Fruit fly (Drosophila melanogaster) Kc167 (cell line): ENCODE results near the gene Nckx30C.

Source experiments
- Myc ChIP-seq: fragments of >200 bp; optimal IDR thresholded peaks from 2 replicates; lab custom pipeline; 2017; ENCODE audit warnings: missing external identifiers
- Sin3A ChIP-seq: fragments of >200 bp; optimal IDR thresholded peaks from 2 replicates; lab custom pipeline; 2018; ENCODE audit warnings: missing external identifiers
- h ChIP-seq: fragments of >200 bp; optimal IDR thresholded peaks from 3 replicates; lab custom pipeline; 2018; ENCODE audit warnings: missing external identifiers
- insv ChIP-seq: fragments of >200 bp; optimal IDR thresholded peaks from 3 replicates; lab custom pipeline; 2018; ENCODE audit warnings: missing external identifiers
- psq ChIP-seq: fragments of >200 bp; optimal IDR thresholded peaks from 2 replicates; lab custom pipeline; 2017; ENCODE audit warnings: missing external identifiers
- ttk ChIP-seq: sonication (Bioruptor generic); optimal IDR thresholded peaks from 2 replicates; lab custom pipeline; 2017; ENCODE audit warnings: missing external identifiers

The Nckx30C gene

DNA sequence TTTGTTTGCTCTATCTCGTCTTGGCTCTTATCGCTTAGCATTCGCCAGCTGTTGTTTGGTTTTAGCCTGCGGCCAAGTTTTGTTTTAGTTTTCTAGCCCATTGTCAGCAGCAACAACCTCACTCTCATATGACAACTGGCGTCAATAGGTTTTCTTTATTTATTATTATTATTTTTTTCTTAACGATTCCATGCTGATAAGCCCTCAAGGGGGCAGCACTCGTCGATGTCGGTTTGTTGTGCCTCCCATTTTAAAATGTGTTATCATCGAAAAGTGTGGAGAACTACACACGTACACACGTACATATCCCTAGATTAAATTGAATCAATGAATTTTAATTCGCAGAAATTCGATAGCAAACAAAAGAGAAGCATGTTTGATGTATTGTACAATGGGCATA is 55.1 kb downstream of the Nckx30C start:
- no peak for TF ChIP-seq ttk (lab: Kevin White, UChicago)
- TF ChIP-seq Myc (lab: Kevin White, UChicago): no peak
- TF ChIP-seq psq (lab: Kevin White, UChicago): no peak
- no peak for TF ChIP-seq h
- no peak for TF ChIP-seq insv (lab: Kevin White, UChicago)
- no peak for TF ChIP-seq Sin3A (lab: Kevin White, UChicago)

DNA sequence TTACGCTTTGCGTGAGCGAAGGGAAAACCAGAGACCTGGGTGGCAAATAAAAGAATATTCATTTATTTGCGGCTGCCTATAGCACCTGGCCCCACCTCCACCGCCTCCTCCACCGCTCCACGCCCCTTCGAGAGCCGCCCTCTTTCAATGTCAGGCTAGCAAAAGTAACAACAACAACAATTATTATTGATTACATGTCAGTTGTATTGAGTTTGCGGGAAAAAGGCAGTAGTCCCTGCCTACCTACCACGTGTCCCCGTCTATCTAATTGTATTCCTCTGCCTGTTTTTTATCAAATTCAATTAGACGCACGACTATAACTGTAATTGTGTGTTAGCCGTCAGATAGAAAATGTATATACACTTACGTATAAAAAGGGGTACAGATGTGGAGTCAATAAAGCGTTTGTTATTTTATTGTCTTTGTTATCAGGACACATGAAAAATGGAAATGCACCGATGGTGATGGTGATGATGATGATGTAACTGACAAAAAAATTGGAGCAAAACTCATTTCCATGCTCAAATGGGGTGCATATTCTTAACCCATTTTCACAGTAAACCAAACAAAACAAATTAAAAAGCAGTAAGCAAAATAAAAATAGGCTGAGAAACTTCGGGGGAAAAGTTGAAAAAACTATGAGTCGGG is 55.6 kb downstream of the Nckx30C start:
- TF ChIP-seq psq (lab: Kevin White, UChicago) (no peak), Myc (lab: Kevin White, UChicago) (no peak), insv (lab: Kevin White, UChicago) (no peak), Sin3A (lab: Kevin White, UChicago) (no peak), ttk (lab: Kevin White, UChicago) (no peak), h (no peak)

DNA sequence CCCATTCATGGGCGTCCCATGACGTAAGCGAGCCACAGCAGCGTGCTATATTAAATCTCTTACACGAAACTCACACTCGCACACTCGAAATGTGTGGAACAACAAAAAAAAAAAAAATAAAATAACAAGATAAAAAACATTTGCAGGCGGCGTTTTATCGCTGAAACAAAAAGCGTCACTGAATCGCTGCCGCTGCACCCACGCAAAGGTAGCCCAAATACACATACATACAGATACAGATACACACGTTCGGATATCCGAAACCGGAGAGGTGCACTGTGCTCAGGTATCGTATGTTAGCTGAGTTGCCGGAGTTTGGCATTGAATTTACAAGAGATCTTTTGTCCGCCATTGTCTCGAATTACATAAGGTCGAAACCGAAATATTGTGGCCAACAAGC is 60.3 kb downstream of the Nckx30C start:
- TF ChIP-seq h (no peak), Myc (lab: Kevin White, UChicago) (no peak), insv (lab: Kevin White, UChicago) (no peak), ttk (lab: Kevin White, UChicago) (no peak), psq (lab: Kevin White, UChicago) (no peak), Sin3A (lab: Kevin White, UChicago) (no peak)

DNA sequence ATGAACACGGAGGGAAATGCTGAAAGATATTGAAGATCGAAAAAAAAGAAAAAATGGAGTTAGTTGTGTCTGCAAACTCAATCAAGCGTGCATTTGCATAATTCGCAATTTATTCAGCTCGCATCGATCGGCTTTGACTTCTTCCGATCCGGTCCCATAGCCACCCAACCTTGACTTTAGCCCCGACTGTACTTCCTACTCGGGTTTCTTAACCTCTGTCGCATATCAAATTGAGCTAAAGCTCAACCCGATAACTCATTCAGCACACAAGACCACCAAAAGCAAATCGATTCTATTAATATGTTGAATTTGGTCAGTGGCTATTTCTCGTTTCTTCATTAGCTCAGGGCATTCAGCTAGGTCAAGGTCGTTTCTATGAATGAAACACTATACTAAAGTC is 61.1 kb downstream of the Nckx30C start:
- TF ChIP-seq Myc (lab: Kevin White, UChicago) (no peak), Sin3A (lab: Kevin White, UChicago) (no peak), insv (lab: Kevin White, UChicago) (no peak), h (no peak), ttk (lab: Kevin White, UChicago) (no peak), psq (lab: Kevin White, UChicago) (no peak)

dm6 chr2L:9684108-9684507 is 62.2 kb downstream of the Nckx30C start:
- TF ChIP-seq h: no peak
- TF ChIP-seq Sin3A (lab: Kevin White, UChicago): no peak
- no peak for TF ChIP-seq psq (lab: Kevin White, UChicago)
- TF ChIP-seq insv (lab: Kevin White, UChicago): no peak
- no peak for TF ChIP-seq ttk (lab: Kevin White, UChicago)
- TF ChIP-seq Myc (lab: Kevin White, UChicago): no peak

DNA sequence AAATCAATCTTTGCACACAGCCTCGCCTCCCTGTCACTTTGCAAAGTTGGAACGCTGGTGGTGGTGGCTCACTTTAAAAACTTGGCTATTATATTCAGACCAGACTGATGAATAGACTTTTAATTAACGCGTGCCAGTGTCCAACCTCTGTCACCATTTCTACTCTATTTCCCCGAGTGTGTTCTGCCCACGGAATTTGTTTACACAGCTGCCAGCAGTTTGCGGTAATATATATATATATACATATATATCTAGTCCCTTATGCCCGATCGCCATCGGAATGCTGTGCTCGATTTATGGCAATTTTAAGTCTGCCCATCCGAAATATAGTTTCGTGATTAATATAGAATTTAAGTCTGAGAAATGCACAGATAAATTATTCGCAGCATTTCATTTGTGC is 66.5 kb downstream of the Nckx30C start:
- TF ChIP-seq Myc (lab: Kevin White, UChicago) (no peak), ttk (lab: Kevin White, UChicago) (no peak), h (no peak), psq (lab: Kevin White, UChicago) (no peak), Sin3A (lab: Kevin White, UChicago) (no peak), insv (lab: Kevin White, UChicago) (no peak)

- TF ChIP-seq insv (lab: Kevin White, UChicago): no peak
- TF ChIP-seq Sin3A (lab: Kevin White, UChicago): no peak
- TF ChIP-seq h: no peak
- TF ChIP-seq Myc (lab: Kevin White, UChicago): no peak
- TF ChIP-seq psq (lab: Kevin White, UChicago): no peak
- no peak for TF ChIP-seq ttk (lab: Kevin White, UChicago)
Measured at dm6 chr2L:9677101-9677500, 69.2 kb downstream of the Nckx30C start.

- TF ChIP-seq insv (lab: Kevin White, UChicago) (no peak), Sin3A (lab: Kevin White, UChicago) (no peak), psq (lab: Kevin White, UChicago) (no peak), Myc (lab: Kevin White, UChicago) (no peak), ttk (lab: Kevin White, UChicago) (no peak), h (no peak)
Measured at dm6 chr2L:9673235-9673634, 73.1 kb downstream of the Nckx30C start.

DNA sequence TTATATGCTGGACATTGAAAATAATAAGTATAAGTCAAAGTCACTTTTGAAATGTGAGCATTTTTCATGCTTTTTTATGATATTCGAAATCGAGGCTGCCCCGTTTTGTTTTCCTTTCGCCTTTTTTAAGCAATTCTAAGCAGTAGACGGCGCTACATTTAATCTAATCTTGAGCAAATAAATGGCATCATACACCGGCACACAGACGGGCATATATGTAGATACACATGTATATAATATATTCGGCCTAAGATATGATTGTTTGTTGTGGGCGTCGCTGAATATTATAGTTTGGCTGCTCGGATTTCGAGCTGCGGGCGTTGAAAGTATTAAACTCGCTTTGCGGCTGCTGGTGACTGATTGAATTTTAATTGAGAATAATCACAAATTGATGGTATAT is 74.0 kb downstream of the Nckx30C start:
- TF ChIP-seq psq (lab: Kevin White, UChicago) (no peak), ttk (lab: Kevin White, UChicago) (no peak), Sin3A (lab: Kevin White, UChicago) (no peak), h (no peak), insv (lab: Kevin White, UChicago) (no peak), Myc (lab: Kevin White, UChicago) (no peak)

dm6 chr2L:9670909-9671422 is 75.3 kb downstream of the Nckx30C start:
- TF ChIP-seq psq (lab: Kevin White, UChicago) (no peak), Sin3A (lab: Kevin White, UChicago) (no peak), h (no peak), Myc (lab: Kevin White, UChicago) (no peak), ttk (lab: Kevin White, UChicago) (no peak), insv (lab: Kevin White, UChicago) (no peak)

- TF ChIP-seq Sin3A (lab: Kevin White, UChicago) (no peak), h (no peak), ttk (lab: Kevin White, UChicago) (no peak), Myc (lab: Kevin White, UChicago) (no peak), insv (lab: Kevin White, UChicago) (no peak), psq (lab: Kevin White, UChicago) (no peak)
Measured at dm6 chr2L:9669354-9669753, 76.9 kb downstream of the Nckx30C start.

DNA sequence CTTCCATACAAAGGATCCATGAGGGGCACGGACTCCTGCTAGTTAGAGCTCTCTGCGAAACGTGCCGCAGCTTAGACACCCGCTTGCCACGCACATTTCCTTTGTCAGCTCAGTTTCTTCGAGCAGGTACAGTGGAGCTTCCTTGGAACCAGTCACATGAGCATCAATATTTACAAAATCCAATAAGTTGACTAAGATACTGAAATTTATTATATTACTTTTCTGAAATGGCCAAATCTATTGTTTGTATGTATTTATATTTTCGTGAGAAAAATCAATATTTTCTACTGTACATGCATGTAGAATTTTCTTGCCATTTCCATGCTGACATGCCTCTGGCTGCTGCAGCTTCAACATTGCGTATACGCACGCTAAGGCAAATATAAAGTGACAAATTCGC is 83.3 kb downstream of the Nckx30C start:
- TF ChIP-seq Sin3A (lab: Kevin White, UChicago) (no peak), insv (lab: Kevin White, UChicago) (no peak), ttk (lab: Kevin White, UChicago) (no peak), Myc (lab: Kevin White, UChicago) (no peak), h (no peak), psq (lab: Kevin White, UChicago) (no peak)
